Worm (Caenorhabditis elegans): ENCODE results near the gene ncx-3.

- no peak for TF ChIP-seq nhr-232 (tag; optimal IDR thresholded peaks at IDR 0.05)
- TF ChIP-seq ceh-9 (tag; optimal IDR thresholded peaks at IDR 0.05): no peak
- no peak for TF ChIP-seq nhr-11 (tag; optimal IDR thresholded peaks at IDR 0.05)
- no peak for TF ChIP-seq pha-2 (tag; optimal IDR thresholded peaks at IDR 0.05)
- TF ChIP-seq ama-1 (optimal IDR thresholded peaks at IDR 0.05): no peak
- TF ChIP-seq pqm-1 (tag; optimal IDR thresholded peaks at IDR 0.05): no peak
- TF ChIP-seq pha-4 (tag; optimal IDR thresholded peaks at IDR 0.05): no peak
- no peak for TF ChIP-seq dmd-4 (tag; optimal IDR thresholded peaks at IDR 0.05; ENCODE audit: borderline replicate concordance)
Observed at ce11 chrIV:10690139-10690538, 26.3 kb upstream of the ncx-3 start, which contains the start of gene R102.8.

Data from whole organism, late embryonic.